Fruit fly (Drosophila melanogaster) whole organism, embryonic: ENCODE results near the gene CG32588.
A peak's percentile ranks its signal among the peaks of the same experiment; 100 is the strongest.

Source experiments
- Abd-B ChIP-seq: fragments of 200-800 bp; sonication (Bioruptor generic); optimal IDR thresholded peaks from 2 replicates; lab custom pipeline; 2018; ENCODE audit warnings: missing biosample characterization, mild to moderate bottlenecking, missing genetic modification characterization, moderate library complexity
- Ada2b ChIP-seq: fragments of 200-800 bp; sonication (Bioruptor generic); IDR thresholded peaks from 2 replicates; pipeline ENCODE4 v1.3.6; 2022; ENCODE audit warnings: missing biosample characterization, missing genetic modification characterization
- B-H1 ChIP-seq: fragments of 200-800 bp; sonication (Bioruptor generic); IDR thresholded peaks from 3 replicates; pipeline ENCODE4 v1.3.6; 2022; ENCODE audit warnings: missing biosample characterization, missing genetic modification characterization
- Blimp-1 ChIP-seq: fragments of 200-800 bp; sonication (Bioruptor generic); optimal IDR thresholded peaks from 3 replicates; lab custom pipeline; 2018; ENCODE audit warnings: missing biosample characterization, missing genetic modification characterization, mild to moderate bottlenecking, moderate library complexity, missing genetic modification reagents
- BtbVII ChIP-seq: fragments of 200-800 bp; sonication (Bioruptor generic); optimal IDR thresholded peaks from 3 replicates; lab custom pipeline; 2017; ENCODE audit warnings: missing biosample characterization, mild to moderate bottlenecking, missing genetic modification characterization
- CG11093 ChIP-seq: fragments of 200-800 bp; sonication (Bioruptor generic); IDR thresholded peaks from 3 replicates; pipeline ENCODE4 v1.3.6; 2022; ENCODE audit warnings: missing biosample characterization, missing genetic modification characterization
- CG14014 ChIP-seq: fragments of 200-800 bp; sonication (Bioruptor generic); IDR thresholded peaks from 2 replicates; pipeline ENCODE4 v1.3.6; 2022; ENCODE audit warnings: missing biosample characterization, missing genetic modification characterization
- CG17186 ChIP-seq: fragments of 200-800 bp; sonication (Bioruptor generic); optimal IDR thresholded peaks from 3 replicates; lab custom pipeline; 2017; ENCODE audit warnings: missing biosample characterization, missing genetic modification reagents, missing genetic modification characterization
- CG17359 ChIP-seq: fragments of 200-800 bp; sonication (Bioruptor generic); optimal IDR thresholded peaks from 3 replicates; lab custom pipeline; 2018; ENCODE audit warnings: missing biosample characterization, mild to moderate bottlenecking, missing genetic modification characterization, moderate library complexity
- CG17568 ChIP-seq: fragments of 200-800 bp; sonication (Bioruptor generic); optimal IDR thresholded peaks from 2 replicates; lab custom pipeline; 2018; ENCODE audit warnings: missing biosample characterization, mild to moderate bottlenecking, missing genetic modification characterization, moderate library complexity
- CG18262 ChIP-seq: fragments of 200-800 bp; optimal IDR thresholded peaks from 3 replicates; lab custom pipeline; 2019; ENCODE audit warnings: missing biosample characterization, mild to moderate bottlenecking, missing genetic modification characterization, moderate library complexity
- CG18476 ChIP-seq: fragments of 200-800 bp; sonication (Bioruptor generic); optimal IDR thresholded peaks from 2 replicates; lab custom pipeline; 2016; ENCODE audit warnings: missing biosample characterization, mild to moderate bottlenecking, missing genetic modification characterization
- CG31224 ChIP-seq: fragments of 200-800 bp; sonication (Bioruptor generic); IDR thresholded peaks from 2 replicates; pipeline ENCODE4 v1.3.6; 2022; ENCODE audit warnings: missing biosample characterization, missing genetic modification characterization
- CG4282 ChIP-seq: fragments of 200-800 bp; sonication (Bioruptor generic); optimal IDR thresholded peaks from 2 replicates; lab custom pipeline; 2016; ENCODE audit warnings: missing biosample characterization, missing genetic modification characterization
- CG4404 ChIP-seq: fragments of 200-800 bp; sonication (Bioruptor generic); IDR thresholded peaks from 2 replicates; pipeline ENCODE4 v1.3.6; 2022; ENCODE audit warnings: missing biosample characterization, missing genetic modification characterization
- CG6272 ChIP-seq: fragments of 200-800 bp; sonication (Bioruptor generic); IDR thresholded peaks from 2 replicates; pipeline ENCODE4 v1.3.6; 2022; ENCODE audit warnings: missing biosample characterization, missing genetic modification characterization
- CG7271 ChIP-seq: fragments of 200-800 bp; sonication (Bioruptor generic); optimal IDR thresholded peaks from 2 replicates; lab custom pipeline; 2018; ENCODE audit warnings: missing biosample characterization, mild to moderate bottlenecking, missing genetic modification characterization, moderate library complexity
- CG7839 ChIP-seq: fragments of 200-800 bp; sonication (Bioruptor generic); optimal IDR thresholded peaks from 3 replicates; lab custom pipeline; 2018; ENCODE audit warnings: missing biosample characterization, mild to moderate bottlenecking, missing genetic modification characterization, moderate library complexity
- D ChIP-seq, 2 experiments: fragments of 200-800 bp in 1 of 2; fragments of >200 bp in 1 of 2; sonication (Bioruptor generic) in 1 of 2; optimal IDR thresholded peaks; 2 replicates in 1 of 2; 3 replicates in 1 of 2; lab custom pipeline; 2017; ENCODE audit warnings: mild to moderate bottlenecking in 1 of 2, missing biosample characterization in 1 of 2, missing genetic modification characterization in 1 of 2, missing genetic modification reagents in 1 of 2
- Dll ChIP-seq: fragments of 200-800 bp; sonication (Bioruptor generic); IDR thresholded peaks from 4 replicates; pipeline ENCODE4 v1.3.6; 2022; ENCODE audit warnings: missing biosample characterization, missing genetic modification characterization; ENCODE audit not compliant: partially characterized antibody
- ERR ChIP-seq: fragments of 200-800 bp; sonication (Bioruptor generic); optimal IDR thresholded peaks from 2 replicates; lab custom pipeline; 2016; ENCODE audit warnings: missing biosample characterization, missing genetic modification characterization
- HLH3B ChIP-seq: fragments of 200-800 bp; sonication (Bioruptor generic); IDR thresholded peaks from 2 replicates; pipeline ENCODE4 v1.3.6; 2022; ENCODE audit warnings: missing biosample characterization, missing genetic modification characterization
- HmgZ ChIP-seq: fragments of 200-800 bp; sonication (Bioruptor generic); optimal IDR thresholded peaks from 2 replicates; lab custom pipeline; 2018; ENCODE audit warnings: missing biosample characterization, mild to moderate bottlenecking, missing genetic modification characterization
- Hr51 ChIP-seq, 2 experiments: fragments of 200-800 bp; sonication (Bioruptor generic); optimal IDR thresholded peaks; 2 replicates in 1 of 2; 3 replicates in 1 of 2; lab custom pipeline; 2016 to 2018; ENCODE audit warnings: missing biosample characterization in 2 of 2, missing genetic modification characterization in 2 of 2, mild to moderate bottlenecking in 1 of 2, moderate library complexity in 1 of 2
- Jarid2 ChIP-seq: fragments of 200-800 bp; sonication (Bioruptor generic); optimal IDR thresholded peaks from 3 replicates; lab custom pipeline; 2017; ENCODE audit warnings: mild to moderate bottlenecking, missing biosample characterization, missing genetic modification reagents, missing genetic modification characterization
- MESR4 ChIP-seq: fragments of 200-800 bp; sonication (Bioruptor generic); optimal IDR thresholded peaks from 2 replicates; lab custom pipeline; 2018; ENCODE audit warnings: missing biosample characterization, mild to moderate bottlenecking, missing genetic modification characterization, moderate library complexity
- Nf-YB ChIP-seq: fragments of 200-800 bp; sonication (Bioruptor generic); optimal IDR thresholded peaks from 3 replicates; lab custom pipeline; 2019; ENCODE audit warnings: missing biosample characterization, mild to moderate bottlenecking, missing genetic modification characterization, moderate library complexity
- PHDP ChIP-seq: fragments of 200-800 bp; sonication (Bioruptor generic); optimal IDR thresholded peaks from 3 replicates; lab custom pipeline; 2018; ENCODE audit warnings: missing biosample characterization, mild to moderate bottlenecking, missing genetic modification characterization, moderate library complexity
- Xrp1 ChIP-seq: fragments of 200-800 bp; sonication (Bioruptor generic); IDR thresholded peaks from 2 replicates; pipeline ENCODE4 v1.3.6; 2022; ENCODE audit warnings: missing biosample characterization, missing genetic modification characterization
- ara ChIP-seq: fragments of 200-800 bp; sonication (Bioruptor generic); IDR thresholded peaks from 2 replicates; pipeline ENCODE4 v1.3.6; 2022; ENCODE audit warnings: missing biosample characterization, missing genetic modification characterization
- bab2 ChIP-seq: fragments of 200-800 bp; sonication (Bioruptor generic); optimal IDR thresholded peaks from 2 replicates; lab custom pipeline; 2016; ENCODE audit warnings: missing biosample characterization, missing genetic modification characterization
- bcd ChIP-seq: fragments of 200-800 bp; sonication (Bioruptor generic); optimal IDR thresholded peaks from 2 replicates; lab custom pipeline; 2017; ENCODE audit warnings: missing biosample characterization, mild to moderate bottlenecking, missing genetic modification characterization
- cwo ChIP-seq: fragments of 200-800 bp; sonication (Bioruptor generic); optimal IDR thresholded peaks from 3 replicates; lab custom pipeline; 2017; ENCODE audit warnings: missing biosample characterization, missing genetic modification characterization, mild to moderate bottlenecking, moderate library complexity, missing genetic modification reagents
- fd102C ChIP-seq: fragments of 200-800 bp; sonication (Bioruptor generic); optimal IDR thresholded peaks from 2 replicates; lab custom pipeline; 2018; ENCODE audit warnings: missing biosample characterization, mild to moderate bottlenecking, missing genetic modification characterization, moderate library complexity
- fd96Cb ChIP-seq: fragments of 200-800 bp; sonication (Bioruptor generic); optimal IDR thresholded peaks from 2 replicates; lab custom pipeline; 2018; ENCODE audit warnings: missing biosample characterization, mild to moderate bottlenecking, missing genetic modification characterization, moderate library complexity
- gem ChIP-seq: fragments of 200-800 bp; sonication (Bioruptor generic); optimal IDR thresholded peaks from 2 replicates; lab custom pipeline; 2019; ENCODE audit warnings: missing biosample characterization, mild to moderate bottlenecking, missing genetic modification characterization, moderate library complexity
- gsb ChIP-seq: fragments of 200-800 bp; sonication (Bioruptor generic); IDR thresholded peaks from 2 replicates; pipeline ENCODE4 v1.3.6; 2022; ENCODE audit warnings: missing biosample characterization, missing genetic modification characterization
- jigr1 ChIP-seq: fragments of 200-800 bp; sonication (Bioruptor generic); IDR thresholded peaks from 3 replicates; pipeline ENCODE4 v1.3.6; 2022; ENCODE audit warnings: missing biosample characterization, missing genetic modification characterization
- kah ChIP-seq: fragments of 200-800 bp; sonication (Bioruptor generic); optimal IDR thresholded peaks from 2 replicates; lab custom pipeline; 2018; ENCODE audit warnings: missing biosample characterization, mild to moderate bottlenecking, missing genetic modification characterization
- klu ChIP-seq: fragments of 200-800 bp; sonication (Bioruptor generic); IDR thresholded peaks from 2 replicates; pipeline ENCODE4 v1.3.6; 2022; ENCODE audit warnings: missing biosample characterization, missing genetic modification characterization
- phol ChIP-seq: fragments of 200-800 bp; sonication (Bioruptor generic); optimal IDR thresholded peaks from 3 replicates; lab custom pipeline; 2018; ENCODE audit warnings: missing biosample characterization, mild to moderate bottlenecking, missing genetic modification characterization, moderate library complexity
- prd ChIP-seq, 3 experiments: fragments of >200 bp in 2 of 3; fragments of 200-800 bp in 1 of 3; sonication (Bioruptor generic) in 1 of 3; optimal IDR thresholded peaks in 2 of 3; IDR thresholded peaks in 1 of 3; 2 replicates in 2 of 3; 3 replicates in 1 of 3; pipeline versions ENCODE4 v1.3.6 to Lab custom; 2017 to 2022; ENCODE audit warnings: missing biosample characterization in 1 of 3, missing genetic modification characterization in 1 of 3
- pum ChIP-seq: fragments of 200-800 bp; sonication (Bioruptor generic); optimal IDR thresholded peaks from 2 replicates; lab custom pipeline; 2016; ENCODE audit warnings: missing biosample characterization, missing genetic modification characterization
- ssp ChIP-seq: fragments of 200-800 bp; sonication (Bioruptor generic); IDR thresholded peaks from 2 replicates; pipeline ENCODE4 v1.3.6; 2022; ENCODE audit warnings: missing biosample characterization, missing genetic modification characterization
- tna ChIP-seq: fragments of 200-800 bp; sonication (Bioruptor generic); IDR thresholded peaks from 2 replicates; pipeline ENCODE4 v1.3.6; 2022; ENCODE audit warnings: missing biosample characterization, missing genetic modification characterization; ENCODE audit not compliant: partially characterized antibody
- trem ChIP-seq: fragments of 200-800 bp; optimal IDR thresholded peaks from 3 replicates; lab custom pipeline; 2019; ENCODE audit warnings: missing biosample characterization, mild to moderate bottlenecking, missing genetic modification characterization, moderate library complexity
- ttk ChIP-seq: fragments of 200-800 bp; sonication (Bioruptor generic); IDR thresholded peaks from 2 replicates; pipeline ENCODE4 v2.1.2; 2022; ENCODE audit warnings: missing biosample characterization, missing genetic modification characterization
- wek ChIP-seq: fragments of 200-800 bp; sonication (Bioruptor generic); optimal IDR thresholded peaks from 3 replicates; lab custom pipeline; 2018; ENCODE audit warnings: missing biosample characterization, mild to moderate bottlenecking, missing genetic modification characterization, moderate library complexity
- yki ChIP-seq: fragments of >200 bp; optimal IDR thresholded peaks from 3 replicates; lab custom pipeline; 2018

The CG32588 gene

DNA sequence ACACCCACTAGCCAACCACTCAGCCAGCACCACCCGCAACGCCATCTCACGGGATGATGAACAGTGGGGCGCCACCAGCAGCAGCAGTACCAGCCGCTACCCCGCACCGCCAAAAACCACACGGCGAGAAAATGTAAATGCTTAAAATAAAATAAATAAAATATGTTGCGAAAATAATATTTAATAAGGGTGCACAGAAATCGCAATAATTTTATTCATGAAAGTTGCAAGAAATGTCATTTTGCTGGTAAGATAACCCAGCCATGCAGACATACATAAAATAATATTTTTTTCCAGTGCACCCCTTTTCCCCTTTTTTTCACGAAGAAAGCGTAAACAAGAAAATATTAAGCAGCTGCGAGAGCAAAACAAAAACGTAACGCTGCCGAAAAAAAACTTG lies 9.6 kb upstream of the CG32588 start (continued):
- no peak for TF ChIP-seq fd102C (GFP tag; lab: Kevin White, UChicago)
- TF ChIP-seq Ada2b (GFP tag; lab: Robert Waterston, UW), result peak; percentile 58
- TF ChIP-seq Hr51 (GFP tag; optimal IDR thresholded peaks at IDR 0.05; lab: Kevin White, UChicago), result peak; percentile 22 to 71
- peak; percentile 70 for TF ChIP-seq HLH3B (GFP tag; lab: Robert Waterston, UW)
- peak; percentile 83 for TF ChIP-seq gem (tag; lab: Kevin White, UChicago)
- TF ChIP-seq klu (GFP tag; lab: Robert Waterston, UW), result peak; percentile 49; the same call in 1 of the 2 replicates
- no peak for TF ChIP-seq CG4282 (GFP tag; lab: Kevin White, UChicago)
- no peak for TF ChIP-seq CG17186 (GFP tag; lab: Kevin White, UChicago)
- peak; percentile 62 for TF ChIP-seq bcd (GFP tag; lab: Kevin White, UChicago)
- no peak for TF ChIP-seq ERR (GFP tag; lab: Kevin White, UChicago)
- TF ChIP-seq PHDP (tag; lab: Kevin White, UChicago), result peak; percentile 68
- peak; percentile 56; the same call in 1 of the 3 replicates for TF ChIP-seq CG11093
- peak; percentile 66 for TF ChIP-seq phol (tag; lab: Kevin White, UChicago)
- TF ChIP-seq Nf-YB (GFP tag; lab: Kevin White, UChicago), result peak; percentile 11
- TF ChIP-seq gsb (GFP tag; lab: Robert Waterston, UW), result peak; percentile 49; the same call in 1 of the 2 replicates
- TF ChIP-seq fd96Cb (tag; lab: Kevin White, UChicago), result peak; percentile 60
- TF ChIP-seq CG4404 (GFP tag; lab: Robert Waterston, UW), result peak; percentile 47
- no peak for TF ChIP-seq prd (optimal IDR thresholded peaks at IDR 0.05; lab: Kevin White, UChicago)
- peak; percentile 81 for TF ChIP-seq prd (GFP tag; IDR thresholded peaks at IDR 0.05; lab: Robert Waterston, UW)
- TF ChIP-seq BtbVII (GFP tag; lab: Kevin White, UChicago), result peak; percentile 58
- peak; percentile 59 for TF ChIP-seq CG31224 (GFP tag; lab: Robert Waterston, UW)
- TF ChIP-seq Abd-B (GFP tag; lab: Kevin White, UChicago), result peak; percentile 40
- TF ChIP-seq Xrp1 (GFP tag; lab: Robert Waterston, UW), result peak; percentile 63
- peak; percentile 72 for TF ChIP-seq CG17359 (tag; lab: Kevin White, UChicago)
- TF ChIP-seq trem (tag; lab: Kevin White, UChicago), result no peak
- TF ChIP-seq CG18262, result peak; percentile 58
- TF ChIP-seq ttk (GFP tag; lab: Robert Waterston, UW), result peak; percentile 67; the same call in 1 of the 2 replicates
- TF ChIP-seq pum (GFP tag; lab: Kevin White, UChicago), result no peak
- no peak for TF ChIP-seq tna (GFP tag; lab: Robert Waterston, UW)
- TF ChIP-seq wek (GFP tag; lab: Kevin White, UChicago), result no peak
- peak; percentile 65 for TF ChIP-seq CG14014 (GFP tag; lab: Robert Waterston, UW)
- peak; percentile 76 for TF ChIP-seq CG7839 (tag; lab: Kevin White, UChicago)
- peak; percentile 55 for TF ChIP-seq HmgZ (tag; lab: Kevin White, UChicago)
- TF ChIP-seq kah (GFP tag; lab: Kevin White, UChicago), result peak; percentile 9
- peak; percentile 66 for TF ChIP-seq Blimp-1 (GFP tag; lab: Kevin White, UChicago)
- peak; percentile 45 for TF ChIP-seq ssp (GFP tag; lab: Robert Waterston, UW)
- TF ChIP-seq yki (lab: Kevin White, UChicago), result no peak
- no peak for TF ChIP-seq D (optimal IDR thresholded peaks at IDR 0.05; lab: Kevin White, UChicago)
- peak; percentile 26 for TF ChIP-seq D (GFP tag; optimal IDR thresholded peaks at IDR 0.05; lab: Kevin White, UChicago)
- peak; percentile 37 for TF ChIP-seq CG18476 (GFP tag; lab: Kevin White, UChicago)
- peak; percentile 56 for TF ChIP-seq B-H1 (GFP tag; lab: Robert Waterston, UW)
- TF ChIP-seq jigr1, result peak; percentile 38; the same call in 1 of the 3 replicates
- TF ChIP-seq CG7271 (tag; lab: Kevin White, UChicago), result no peak
- peak; percentile 18 for TF ChIP-seq CG17568 (GFP tag; lab: Kevin White, UChicago)
- no peak for TF ChIP-seq MESR4 (GFP tag; lab: Kevin White, UChicago)
- TF ChIP-seq ara (GFP tag; lab: Robert Waterston, UW), result peak; percentile 47; the same call in 1 of the 2 replicates
- peak; percentile 56 for TF ChIP-seq CG6272 (GFP tag; lab: Robert Waterston, UW)
- peak; percentile 21 for TF ChIP-seq bab2 (GFP tag; lab: Kevin White, UChicago)
- TF ChIP-seq Jarid2 (GFP tag; lab: Kevin White, UChicago), result peak; percentile 1
- TF ChIP-seq cwo (GFP tag; lab: Kevin White, UChicago), result peak; percentile 75
- no peak for TF ChIP-seq Dll
